Worm (Caenorhabditis elegans) whole organism, late embryonic: ENCODE measurements around the gene egl-36.

Experiments
- ceh-18 ChIP-seq: sonication (generic microtip); optimal IDR thresholded peaks from 2 replicates; lab custom pipeline; 2016; ENCODE audit warnings: missing genetic modification characterization, missing compliant biosample characterization
- unc-86 ChIP-seq: sonication (generic microtip); optimal IDR thresholded peaks from 2 replicates; lab custom pipeline; 2016; ENCODE audit warnings: missing genetic modification characterization, missing compliant biosample characterization

ce11 chrX:10694933-10695332 is 39.2 kb upstream of the egl-36 start, which contains the start of gene plpp-1.3:
- TF ChIP-seq ceh-18 (tag; lab: Kevin White, UChicago) (no peak), unc-86 (tag; lab: Kevin White, UChicago) (no peak)
